Worm (Caenorhabditis elegans): Measurements from ENCODE around the gene idpp-12.

ce11 chrIV:3345484-3345883 is 41.7 kb downstream of the idpp-12 start:
- TF ChIP-seq pha-4 (tag; optimal IDR thresholded peaks at IDR 0.05) (no peak), sox-4 (tag; optimal IDR thresholded peaks at IDR 0.05) (no peak), ceh-30 (tag; optimal IDR thresholded peaks at IDR 0.05) (no peak), ahr-1 (tag; optimal IDR thresholded peaks at IDR 0.05) (no peak), ceh-22 (tag; optimal IDR thresholded peaks at IDR 0.05) (no peak), ceh-9 (tag; optimal IDR thresholded peaks at IDR 0.05) (no peak), ceh-45 (GFP tag; IDR thresholded peaks at IDR 0.05) (no peak), tbx-7 (tag; optimal IDR thresholded peaks at IDR 0.05) (no peak), ama-1 (optimal IDR thresholded peaks at IDR 0.05) (no peak), elt-4 (tag; optimal IDR thresholded peaks at IDR 0.05) (no peak), elt-2 (tag; optimal IDR thresholded peaks at IDR 0.05) (no peak)
